Fruit fly (Drosophila melanogaster): ENCODE results near the gene odd.

Gene odd

dm6 chr2L:3598485-3598884 is 8.1 kb downstream of the odd start:
- TF ChIP-seq CG9705 (GFP tag; optimal IDR thresholded peaks at IDR 0.05) = no peak
- TF ChIP-seq fru (GFP tag; optimal IDR thresholded peaks at IDR 0.05) = peak; percentile 29
- no peak for TF ChIP-seq Dif (GFP tag; optimal IDR thresholded peaks at IDR 0.05; ENCODE audit: partially characterized antibody)
- no peak for TF ChIP-seq Abd-B (GFP tag; optimal IDR thresholded peaks at IDR 0.05)
- no peak for TF ChIP-seq Mio (GFP tag; optimal IDR thresholded peaks at IDR 0.05)
- peak; percentile 36 for TF ChIP-seq h (GFP tag; optimal IDR thresholded peaks at IDR 0.05)
- TF ChIP-seq ey (GFP tag; optimal IDR thresholded peaks at IDR 0.05) = peak; percentile 35
- TF ChIP-seq jim (GFP tag; optimal IDR thresholded peaks at IDR 0.05) = no peak
- TF ChIP-seq rgr (GFP tag; optimal IDR thresholded peaks at IDR 0.05) = peak; percentile 32
- TF ChIP-seq foxo (GFP tag; optimal IDR thresholded peaks at IDR 0.05) = peak in 1 of 2 experiments; percentile 58
- TF ChIP-seq br (GFP tag; optimal IDR thresholded peaks at IDR 0.05) = no peak
- TF ChIP-seq HLH106 (tag; optimal IDR thresholded peaks at IDR 0.05) = peak; percentile 27
- TF ChIP-seq Hnf4 (GFP tag; optimal IDR thresholded peaks at IDR 0.05) = no peak
- peak; percentile 11 for TF ChIP-seq Sp1 (GFP tag; optimal IDR thresholded peaks at IDR 0.05)
- no peak for TF ChIP-seq dsf (GFP tag; optimal IDR thresholded peaks at IDR 0.05; ENCODE audit: borderline replicate concordance)

- no peak for TF ChIP-seq N (GFP tag; optimal IDR thresholded peaks at IDR 0.05)
- no peak for TF ChIP-seq ey (GFP tag; optimal IDR thresholded peaks at IDR 0.05)
- TF ChIP-seq dsf (GFP tag; optimal IDR thresholded peaks at IDR 0.05; ENCODE audit: borderline replicate concordance) = no peak
- TF ChIP-seq brk (GFP tag; optimal IDR thresholded peaks at IDR 0.05) = no peak
- peak; percentile 36 for TF ChIP-seq woc (GFP tag; optimal IDR thresholded peaks at IDR 0.05)
- TF ChIP-seq GATAd (GFP tag; optimal IDR thresholded peaks at IDR 0.05) = no peak
- peak; percentile 36 for TF ChIP-seq br (GFP tag; optimal IDR thresholded peaks at IDR 0.05)
- TF ChIP-seq foxo (GFP tag; optimal IDR thresholded peaks at IDR 0.05) = peak in 1 of 2 experiments; percentile 9
- no peak for TF ChIP-seq usp (GFP tag; optimal IDR thresholded peaks at IDR 0.05)
- TF ChIP-seq h (GFP tag; optimal IDR thresholded peaks at IDR 0.05) = peak; percentile 27
- peak; percentile 21 for TF ChIP-seq HLH106 (tag; optimal IDR thresholded peaks at IDR 0.05)
- no peak for TF ChIP-seq rgr (GFP tag; optimal IDR thresholded peaks at IDR 0.05)
Observed at dm6 chr2L:3597126-3597525, 9.4 kb downstream of the odd start.

- TF ChIP-seq pan (optimal IDR thresholded peaks at IDR 0.05) = no peak
- no peak for TF ChIP-seq N (GFP tag; optimal IDR thresholded peaks at IDR 0.05)
- no peak for TF ChIP-seq psq (GFP tag; optimal IDR thresholded peaks at IDR 0.05)
- TF ChIP-seq jim (GFP tag; optimal IDR thresholded peaks at IDR 0.05) = no peak
- TF ChIP-seq Abd-B (GFP tag; optimal IDR thresholded peaks at IDR 0.05) = no peak
- TF ChIP-seq tai (GFP tag; optimal IDR thresholded peaks at IDR 0.05) = no peak
- TF ChIP-seq dmrt93B (GFP tag; optimal IDR thresholded peaks at IDR 0.05) = no peak
- no peak for TF ChIP-seq Dif (GFP tag; optimal IDR thresholded peaks at IDR 0.05; ENCODE audit: partially characterized antibody)
- TF ChIP-seq GATAd (GFP tag; optimal IDR thresholded peaks at IDR 0.05) = no peak
- TF ChIP-seq Jra (GFP tag; optimal IDR thresholded peaks at IDR 0.05) = no peak
- TF ChIP-seq dl (GFP tag; optimal IDR thresholded peaks at IDR 0.05; ENCODE audit: insufficient read depth in 1 of 2, partially characterized antibody in 2 of 2) = no peak
- TF ChIP-seq Hnf4 (GFP tag; optimal IDR thresholded peaks at IDR 0.05) = no peak
- TF ChIP-seq woc (GFP tag; optimal IDR thresholded peaks at IDR 0.05) = no peak
- TF ChIP-seq Sp1 (GFP tag; optimal IDR thresholded peaks at IDR 0.05) = no peak
- TF ChIP-seq Myc (optimal IDR thresholded peaks at IDR 0.05) = no peak
Observed at dm6 chr2L:3594629-3595028, 11.9 kb downstream of the odd start.

DNA sequence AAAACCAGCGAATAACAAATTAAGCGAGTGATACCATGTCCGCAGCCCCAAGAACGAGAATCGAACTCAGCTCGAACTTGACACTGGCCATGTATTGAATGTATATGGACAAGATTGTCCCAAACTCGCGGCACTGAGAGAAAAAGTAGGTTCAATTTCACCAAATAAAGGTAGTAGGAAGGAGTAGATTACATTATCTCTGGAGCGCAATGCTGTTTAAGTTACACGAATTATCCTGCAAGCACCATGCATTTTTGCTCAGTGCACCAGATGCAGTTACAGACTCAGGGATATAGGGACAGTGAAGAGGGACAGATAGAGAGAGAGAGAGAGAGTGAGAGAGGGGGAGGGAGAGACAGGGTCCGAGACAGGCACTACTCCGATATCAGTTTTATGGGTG is 12.6 kb downstream of the odd start:
- TF ChIP-seq foxo (GFP tag; optimal IDR thresholded peaks at IDR 0.05) (peak in 1 of 2 experiments; percentile 84), brk (GFP tag; optimal IDR thresholded peaks at IDR 0.05) (peak; percentile 17), HLH106 (tag; optimal IDR thresholded peaks at IDR 0.05) (peak; percentile 74), tai (GFP tag; optimal IDR thresholded peaks at IDR 0.05) (no peak), Hr78 (GFP tag; optimal IDR thresholded peaks at IDR 0.05) (no peak), Mio (GFP tag; optimal IDR thresholded peaks at IDR 0.05) (no peak), OdsH (GFP tag; optimal IDR thresholded peaks at IDR 0.05) (peak; percentile 76), Myc (optimal IDR thresholded peaks at IDR 0.05) (no peak), dsf (GFP tag; optimal IDR thresholded peaks at IDR 0.05; ENCODE audit: borderline replicate concordance) (no peak), dl (GFP tag; optimal IDR thresholded peaks at IDR 0.05; ENCODE audit: insufficient read depth in 1 of 2, partially characterized antibody in 2 of 2) (no peak), psq (GFP tag; optimal IDR thresholded peaks at IDR 0.05) (peak; percentile 68), dmrt93B (GFP tag; optimal IDR thresholded peaks at IDR 0.05) (peak; percentile 47), fru (GFP tag; optimal IDR thresholded peaks at IDR 0.05) (peak; percentile 78), br (GFP tag; optimal IDR thresholded peaks at IDR 0.05) (peak; percentile 72), rgr (GFP tag; optimal IDR thresholded peaks at IDR 0.05) (peak; percentile 78), Rel (GFP tag; optimal IDR thresholded peaks at IDR 0.05) (no peak), Rel (tag; optimal IDR thresholded peaks at IDR 0.05) (no peak), jim (GFP tag; optimal IDR thresholded peaks at IDR 0.05) (no peak), Vsx2 (GFP tag; optimal IDR thresholded peaks at IDR 0.05; ENCODE audit: partially characterized antibody) (no peak), Hnf4 (GFP tag; optimal IDR thresholded peaks at IDR 0.05) (peak; percentile 69), Sp1 (GFP tag; optimal IDR thresholded peaks at IDR 0.05) (peak; percentile 55), Jra (GFP tag; optimal IDR thresholded peaks at IDR 0.05) (peak; percentile 14), GATAd (GFP tag; optimal IDR thresholded peaks at IDR 0.05) (no peak), sage (GFP tag; optimal IDR thresholded peaks at IDR 0.05) (peak; percentile 18), Abd-B (GFP tag; optimal IDR thresholded peaks at IDR 0.05) (no peak), pan (optimal IDR thresholded peaks at IDR 0.05) (no peak), CG9705 (GFP tag; optimal IDR thresholded peaks at IDR 0.05) (no peak), CrebA (GFP tag; optimal IDR thresholded peaks at IDR 0.05; ENCODE audit: borderline replicate concordance) (no peak), Hr83 (GFP tag; optimal IDR thresholded peaks at IDR 0.05; ENCODE audit: poor library complexity, severe bottlenecking) (no peak), N (GFP tag; optimal IDR thresholded peaks at IDR 0.05) (no peak), lola (GFP tag; optimal IDR thresholded peaks at IDR 0.05) (no peak), h (GFP tag; optimal IDR thresholded peaks at IDR 0.05) (peak; percentile 82), sv (GFP tag; optimal IDR thresholded peaks at IDR 0.05) (peak; percentile 3), woc (GFP tag; optimal IDR thresholded peaks at IDR 0.05) (peak; percentile 61), usp (GFP tag; optimal IDR thresholded peaks at IDR 0.05) (no peak), Dfd (GFP tag; optimal IDR thresholded peaks at IDR 0.05) (no peak)
